Fruit fly (Drosophila melanogaster) S2 (cell line): ENCODE measurements around the gene TRAM.

Experiments
- CG8478 ChIP-seq: fragments of >200 bp; optimal IDR thresholded peaks from 2 replicates; lab custom pipeline; 2018
- CTCF ChIP-seq, 2 experiments: fragments of >200 bp; optimal IDR thresholded peaks; 2 replicates each; lab custom pipeline; 2018

DNA sequence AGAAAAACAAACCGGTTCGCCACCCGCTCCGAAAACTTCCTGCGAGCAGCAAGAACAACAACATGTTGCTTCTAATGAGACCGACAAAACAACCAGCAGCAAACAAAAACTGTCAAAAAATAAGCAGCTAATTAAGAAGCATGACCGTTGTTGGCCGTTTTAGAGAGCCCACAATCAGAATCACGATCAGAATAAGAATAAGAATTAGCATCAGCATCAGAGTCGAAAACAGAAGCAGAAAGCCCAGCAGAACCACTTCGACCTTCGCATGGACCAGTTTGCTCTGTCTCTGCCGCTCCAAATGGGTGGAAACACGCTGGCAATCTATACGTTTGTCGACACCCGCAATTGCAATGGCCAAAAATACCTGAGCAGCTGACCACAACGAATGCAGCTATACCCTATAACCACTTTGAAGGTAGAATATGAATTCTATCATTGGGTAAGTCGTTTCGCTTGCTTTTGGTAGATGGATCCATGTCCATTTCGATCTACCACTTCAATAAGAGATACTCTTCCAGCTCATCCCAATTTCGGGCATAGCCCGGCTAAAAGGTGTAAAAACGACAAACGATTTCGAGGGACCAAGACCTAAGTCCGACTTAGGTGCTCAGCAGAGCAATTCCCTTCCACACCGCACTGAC lies 35.5 kb upstream of the TRAM start:
- TF ChIP-seq CTCF (optimal IDR thresholded peaks at IDR 0.05; lab: Kevin White, UChicago) (no peak), CG8478 (lab: Kevin White, UChicago) (no peak)
